Worm (Caenorhabditis elegans): Measurements from ENCODE around the gene fbxa-2.

ce11 chrV:16309523-16309922 lies 40.1 kb upstream of the fbxa-2 start, which contains the start of gene oac-7:
- TF ChIP-seq lin-13 (GFP tag; optimal IDR thresholded peaks at IDR 0.05) (no peak), alr-1 (tag; optimal IDR thresholded peaks at IDR 0.05) (no peak), skn-1 (tag; optimal IDR thresholded peaks at IDR 0.05) (no peak), nhr-25 (tag; optimal IDR thresholded peaks at IDR 0.05) (no peak), lsy-2 (tag; optimal IDR thresholded peaks at IDR 0.05) (no peak), elt-3 (tag; optimal IDR thresholded peaks at IDR 0.05) (no peak), R02D3.7 (tag; optimal IDR thresholded peaks at IDR 0.05) (no peak)
